Worm (Caenorhabditis elegans): ENCODE results near the gene ttr-9.

ce11 chrIV:9525682-9526416, 19.7 kb upstream of the ttr-9 start, which contains the start of gene elo-1:
- TF ChIP-seq ceh-13 (GFP tag; optimal IDR thresholded peaks at IDR 0.05) (no peak), hnd-1 (tag; optimal IDR thresholded peaks at IDR 0.05) (no peak), pes-1 (GFP tag; IDR thresholded peaks at IDR 0.05) (no peak), tra-4 (tag; optimal IDR thresholded peaks at IDR 0.05) (no peak), F13C5.2 (tag; optimal IDR thresholded peaks at IDR 0.05) (no peak), B0310.2 (tag; optimal IDR thresholded peaks at IDR 0.05) (no peak), tbx-37 (GFP tag; conservative IDR thresholded peaks at IDR 0.05) (no peak), ama-1 (optimal IDR thresholded peaks at IDR 0.05) (no peak), scrt-1 (GFP tag; IDR thresholded peaks at IDR 0.05) (no peak), flt-1 (GFP tag; IDR thresholded peaks at IDR 0.05) (no peak), hmbx-1 (tag; optimal IDR thresholded peaks at IDR 0.05) (no peak), tbx-11 (GFP tag; IDR thresholded peaks at IDR 0.05) (no peak), hmg-4 (GFP tag; optimal IDR thresholded peaks at IDR 0.05) (no peak), ceh-36 (tag; optimal IDR thresholded peaks at IDR 0.05) (no peak)
